Fruit fly (Drosophila melanogaster) whole organism, embryonic: ENCODE measurements around the gene CG12446.
A peak's percentile ranks its signal among the peaks of the same experiment; 100 is the strongest.

Source experiments
- Aef1 ChIP-seq: fragments of 200-800 bp; sonication (Bioruptor generic); IDR thresholded peaks from 3 replicates; pipeline ENCODE4 v1.3.6; 2022; ENCODE audit warnings: missing biosample characterization, missing genetic modification characterization
- Bgb ChIP-seq: fragments of 200-800 bp; sonication (Bioruptor generic); IDR thresholded peaks from 2 replicates; pipeline ENCODE4 v1.3.6; 2022; ENCODE audit warnings: missing biosample characterization, missing genetic modification characterization; ENCODE audit not compliant: partially characterized antibody
- CG10654 ChIP-seq: fragments of 200-800 bp; sonication (Bioruptor generic); optimal IDR thresholded peaks from 2 replicates; lab custom pipeline; 2016; ENCODE audit warnings: missing biosample characterization, missing genetic modification characterization
- CG12104 ChIP-seq: fragments of 200-800 bp; sonication (Bioruptor generic); optimal IDR thresholded peaks from 3 replicates; lab custom pipeline; 2016; ENCODE audit warnings: missing biosample characterization, missing genetic modification characterization
- CG13624 ChIP-seq: fragments of 200-800 bp; sonication (Bioruptor generic); optimal IDR thresholded peaks from 2 replicates; lab custom pipeline; 2016; ENCODE audit warnings: missing biosample characterization, missing genetic modification characterization
- CG14667 ChIP-seq: fragments of 200-800 bp; sonication (Bioruptor generic); IDR thresholded peaks from 2 replicates; pipeline ENCODE4 v1.3.6; 2022; ENCODE audit warnings: missing biosample characterization, missing genetic modification characterization
- CG14860 ChIP-seq: fragments of 200-800 bp; sonication (Bioruptor generic); IDR thresholded peaks from 3 replicates; pipeline ENCODE4 v1.3.6; 2022; ENCODE audit warnings: missing biosample characterization, missing genetic modification characterization; ENCODE audit not compliant: partially characterized antibody
- CG17385 ChIP-seq: fragments of 200-800 bp; sonication (Bioruptor generic); optimal IDR thresholded peaks from 3 replicates; lab custom pipeline; 2018; ENCODE audit warnings: missing biosample characterization, mild to moderate bottlenecking, missing genetic modification characterization
- CG18011 ChIP-seq: fragments of 200-800 bp; sonication (Bioruptor generic); optimal IDR thresholded peaks from 2 replicates; lab custom pipeline; 2017; ENCODE audit warnings: missing biosample characterization, missing genetic modification characterization, mild to moderate bottlenecking, moderate library complexity, missing genotype
- CG31224 ChIP-seq: fragments of 200-800 bp; sonication (Bioruptor generic); IDR thresholded peaks from 2 replicates; pipeline ENCODE4 v1.3.6; 2022; ENCODE audit warnings: missing biosample characterization, missing genetic modification characterization
- CG33213 ChIP-seq: fragments of 200-800 bp; sonication (Bioruptor generic); optimal IDR thresholded peaks from 3 replicates; lab custom pipeline; 2016; ENCODE audit warnings: missing biosample characterization, missing genetic modification characterization
- CG42726 ChIP-seq: fragments of 200-800 bp; sonication (Bioruptor generic); IDR thresholded peaks from 2 replicates; pipeline ENCODE4 v1.3.6; 2022; ENCODE audit warnings: missing biosample characterization, missing genetic modification characterization; ENCODE audit not compliant: partially characterized antibody
- CG4282 ChIP-seq: fragments of 200-800 bp; sonication (Bioruptor generic); optimal IDR thresholded peaks from 2 replicates; lab custom pipeline; 2016; ENCODE audit warnings: missing biosample characterization, missing genetic modification characterization
- CG4707 ChIP-seq: fragments of 200-800 bp; sonication (Bioruptor generic); optimal IDR thresholded peaks from 2 replicates; lab custom pipeline; 2018; ENCODE audit warnings: missing biosample characterization, mild to moderate bottlenecking, missing genetic modification characterization, moderate library complexity
- CG6272 ChIP-seq: fragments of 200-800 bp; sonication (Bioruptor generic); IDR thresholded peaks from 2 replicates; pipeline ENCODE4 v1.3.6; 2022; ENCODE audit warnings: missing biosample characterization, missing genetic modification characterization
- CG6654 ChIP-seq: fragments of 200-800 bp; sonication (Bioruptor generic); optimal IDR thresholded peaks from 2 replicates; lab custom pipeline; 2017; ENCODE audit warnings: missing biosample characterization, mild to moderate bottlenecking, missing genetic modification characterization
- CG6813 ChIP-seq: fragments of 200-800 bp; sonication (Bioruptor generic); optimal IDR thresholded peaks from 2 replicates; lab custom pipeline; 2017; ENCODE audit warnings: missing biosample characterization, missing genetic modification characterization, mild to moderate bottlenecking, moderate library complexity, missing genetic modification reagents
- CG8359 ChIP-seq: fragments of 200-800 bp; sonication (Bioruptor generic); optimal IDR thresholded peaks from 2 replicates; lab custom pipeline; 2017; ENCODE audit warnings: missing biosample characterization, mild to moderate bottlenecking, missing genetic modification characterization, borderline replicate concordance
- CG8388 ChIP-seq: fragments of 200-800 bp; sonication (Bioruptor generic); optimal IDR thresholded peaks from 2 replicates; lab custom pipeline; 2019; ENCODE audit warnings: missing biosample characterization, mild to moderate bottlenecking, missing genetic modification characterization, moderate library complexity
- CG9609 ChIP-seq: fragments of 200-800 bp; sonication (Bioruptor generic); optimal IDR thresholded peaks from 3 replicates; lab custom pipeline; 2016; ENCODE audit warnings: missing biosample characterization, missing genetic modification characterization
- CG9727 ChIP-seq: fragments of 200-800 bp; sonication (Bioruptor generic); optimal IDR thresholded peaks from 3 replicates; lab custom pipeline; 2017; ENCODE audit warnings: missing biosample characterization, mild to moderate bottlenecking, missing genetic modification characterization
- Camta ChIP-seq: fragments of 200-800 bp; sonication (Bioruptor generic); optimal IDR thresholded peaks from 2 replicates; lab custom pipeline; 2016; ENCODE audit warnings: missing biosample characterization, missing genetic modification characterization
- D ChIP-seq, 2 experiments: fragments of 200-800 bp in 1 of 2; fragments of >200 bp in 1 of 2; sonication (Bioruptor generic) in 1 of 2; optimal IDR thresholded peaks; 2 replicates in 1 of 2; 3 replicates in 1 of 2; lab custom pipeline; 2017; ENCODE audit warnings: mild to moderate bottlenecking in 1 of 2, missing biosample characterization in 1 of 2, missing genetic modification characterization in 1 of 2, missing genetic modification reagents in 1 of 2
- Dp ChIP-seq: fragments of 200-800 bp; sonication (Bioruptor generic); optimal IDR thresholded peaks from 2 replicates; lab custom pipeline; 2018; ENCODE audit warnings: missing biosample characterization, mild to moderate bottlenecking, missing genetic modification characterization, moderate library complexity
- Fer2 ChIP-seq: fragments of 200-800 bp; sonication (Bioruptor generic); optimal IDR thresholded peaks from 2 replicates; lab custom pipeline; 2018; ENCODE audit warnings: missing biosample characterization, mild to moderate bottlenecking, missing genetic modification characterization, moderate library complexity
- Fer3 ChIP-seq: fragments of 200-800 bp; sonication (Bioruptor generic); optimal IDR thresholded peaks from 2 replicates; lab custom pipeline; 2018; ENCODE audit warnings: missing biosample characterization, mild to moderate bottlenecking, missing genetic modification characterization, moderate library complexity
- Hsf ChIP-seq: fragments of 200-800 bp; sonication (Bioruptor generic); optimal IDR thresholded peaks from 3 replicates; lab custom pipeline; 2016; ENCODE audit warnings: missing biosample characterization, missing genetic modification characterization
- MTF-1 ChIP-seq: fragments of 200-800 bp; sonication (Bioruptor generic); optimal IDR thresholded peaks from 2 replicates; lab custom pipeline; 2018; ENCODE audit warnings: missing biosample characterization, mild to moderate bottlenecking, missing genetic modification characterization, borderline replicate concordance
- Ptx1 ChIP-seq: fragments of 200-800 bp; sonication (Bioruptor generic); IDR thresholded peaks from 2 replicates; pipeline ENCODE4 v1.3.6; 2022; ENCODE audit warnings: missing biosample characterization, missing genetic modification characterization
- Rx ChIP-seq: fragments of 200-800 bp; sonication (Bioruptor generic); IDR thresholded peaks from 2 replicates; pipeline ENCODE4 v1.3.6; 2022; ENCODE audit warnings: missing biosample characterization, missing genetic modification characterization
- Sry-β ChIP-seq: fragments of 200-800 bp; sonication (Bioruptor generic); optimal IDR thresholded peaks from 2 replicates; lab custom pipeline; 2018; ENCODE audit warnings: missing biosample characterization, mild to moderate bottlenecking, missing genetic modification characterization, moderate library complexity
- Taf1 ChIP-seq: fragments of 200-800 bp; sonication (Bioruptor generic); IDR thresholded peaks from 2 replicates; pipeline ENCODE4 v1.3.6; 2022; ENCODE audit warnings: missing biosample characterization, missing genetic modification characterization
- Xrp1 ChIP-seq: fragments of 200-800 bp; sonication (Bioruptor generic); IDR thresholded peaks from 2 replicates; pipeline ENCODE4 v1.3.6; 2022; ENCODE audit warnings: missing biosample characterization, missing genetic modification characterization
- ase ChIP-seq: fragments of 200-800 bp; sonication (Bioruptor generic); IDR thresholded peaks from 3 replicates; pipeline ENCODE4 v1.3.6; 2022; ENCODE audit warnings: missing biosample characterization, missing genetic modification characterization
- ash1 ChIP-seq: fragments of 200-800 bp; sonication (Bioruptor generic); optimal IDR thresholded peaks from 2 replicates; lab custom pipeline; 2018; ENCODE audit warnings: missing biosample characterization, mild to moderate bottlenecking, missing genetic modification characterization
- az2 ChIP-seq: fragments of 200-800 bp; sonication (Bioruptor generic); optimal IDR thresholded peaks from 3 replicates; lab custom pipeline; 2016; ENCODE audit warnings: missing biosample characterization, missing genetic modification characterization
- bab2 ChIP-seq: fragments of 200-800 bp; sonication (Bioruptor generic); optimal IDR thresholded peaks from 2 replicates; lab custom pipeline; 2016; ENCODE audit warnings: missing biosample characterization, missing genetic modification characterization
- bigmax ChIP-seq: fragments of 200-800 bp; sonication (Bioruptor generic); optimal IDR thresholded peaks from 2 replicates; lab custom pipeline; 2018; ENCODE audit warnings: missing biosample characterization, mild to moderate bottlenecking, missing genetic modification characterization
- cad ChIP-seq: fragments of >200 bp; optimal IDR thresholded peaks from 2 replicates; lab custom pipeline; 2017; ENCODE audit warnings: missing biosample characterization, missing genetic modification characterization
- chm ChIP-seq: fragments of 200-800 bp; sonication (Bioruptor generic); IDR thresholded peaks from 2 replicates; pipeline ENCODE4 v1.3.6; 2022; ENCODE audit warnings: missing biosample characterization, missing genetic modification characterization
- ci ChIP-seq: fragments of 200-800 bp; sonication (Bioruptor generic); IDR thresholded peaks from 3 replicates; pipeline ENCODE4 v1.3.6; 2022; ENCODE audit warnings: missing biosample characterization, missing genetic modification characterization
- ewg ChIP-seq: fragments of 200-800 bp; sonication (Bioruptor generic); optimal IDR thresholded peaks from 3 replicates; lab custom pipeline; 2017; ENCODE audit warnings: mild to moderate bottlenecking, missing biosample characterization, missing genetic modification reagents, missing genetic modification characterization
- h ChIP-seq: fragments of >200 bp; optimal IDR thresholded peaks from 2 replicates; lab custom pipeline; 2017
- hth ChIP-seq: fragments of >200 bp; optimal IDR thresholded peaks from 2 replicates; lab custom pipeline; 2017; ENCODE audit warnings: inconsistent platforms
- odd ChIP-seq: fragments of 200-800 bp; sonication (Bioruptor generic); optimal IDR thresholded peaks from 2 replicates; lab custom pipeline; 2017; ENCODE audit warnings: missing biosample characterization, mild to moderate bottlenecking, missing genetic modification characterization
- pan ChIP-seq, 4 experiments: fragments of >200 bp in 3 of 4; fragments of 200-800 bp in 1 of 4; sonication (Bioruptor generic) in 1 of 4; optimal IDR thresholded peaks in 3 of 4; IDR thresholded peaks in 1 of 4; 2 replicates each; pipeline versions ENCODE4 v1.3.6 to Lab custom; 2017 to 2022; ENCODE audit warnings: missing biosample characterization in 2 of 4, missing genetic modification characterization in 2 of 4, mixed read lengths in 1 of 4
- stc ChIP-seq: fragments of 200-800 bp; sonication (Bioruptor generic); IDR thresholded peaks from 2 replicates; pipeline ENCODE4 v1.3.6; 2022; ENCODE audit warnings: missing biosample characterization, missing genetic modification characterization
- tin ChIP-seq: fragments of 200-800 bp; sonication (Bioruptor generic); optimal IDR thresholded peaks from 3 replicates; lab custom pipeline; 2016; ENCODE audit warnings: missing biosample characterization, missing genetic modification characterization
- unpg ChIP-seq: fragments of 200-800 bp; sonication (Bioruptor generic); optimal IDR thresholded peaks from 3 replicates; lab custom pipeline; 2018; ENCODE audit warnings: missing biosample characterization, mild to moderate bottlenecking, missing genetic modification characterization, moderate library complexity
- vvl ChIP-seq: fragments of 200-800 bp; sonication (Bioruptor generic); IDR thresholded peaks from 2 replicates; pipeline ENCODE4 v1.3.6; 2022; ENCODE audit warnings: missing biosample characterization, missing genetic modification characterization

The CG12446 gene

DNA sequence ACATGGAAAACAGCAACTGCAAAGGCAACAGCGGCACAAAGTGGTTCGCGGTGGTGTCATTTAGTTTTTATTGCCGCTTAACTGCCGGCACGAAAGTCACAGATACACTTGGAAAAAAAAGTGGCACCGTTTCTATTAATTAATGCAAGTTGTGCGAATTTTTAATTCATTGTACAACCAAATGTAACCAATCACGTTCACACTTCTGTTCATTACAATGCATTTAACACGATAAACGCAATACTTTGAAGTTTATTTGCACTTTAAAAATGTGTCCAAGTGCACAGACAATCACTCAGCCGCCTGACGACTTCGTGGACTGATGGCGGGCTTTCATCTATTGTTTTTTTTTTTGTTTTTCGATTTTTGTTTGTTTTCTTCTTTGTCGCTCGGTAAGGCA lies 21.8 kb upstream of the CG12446 start (continued):
- TF ChIP-seq CG12104 (no peak), MTF-1 (GFP tag; lab: Kevin White, UChicago) (no peak), Hsf (GFP tag; lab: Kevin White, UChicago) (peak; percentile 29), az2 (GFP tag; lab: Kevin White, UChicago) (peak; percentile 59), CG8359 (GFP tag; lab: Kevin White, UChicago) (peak; percentile 41), CG9727 (GFP tag; lab: Kevin White, UChicago) (peak; percentile 11), bab2 (GFP tag; lab: Kevin White, UChicago) (peak; percentile 55), stc (GFP tag; lab: Robert Waterston, UW) (peak; percentile 63), CG42726 (GFP tag; lab: Robert Waterston, UW) (no peak), Fer3 (tag; lab: Kevin White, UChicago) (peak; percentile 46), cad (GFP tag; lab: Kevin White, UChicago) (no peak), Ptx1 (GFP tag; lab: Robert Waterston, UW) (peak; percentile 59), CG31224 (no peak), CG18011 (GFP tag; lab: Kevin White, UChicago) (no peak), CG13624 (GFP tag; lab: Kevin White, UChicago) (peak; percentile 9), D (optimal IDR thresholded peaks at IDR 0.05; lab: Kevin White, UChicago) (no peak), D (GFP tag; optimal IDR thresholded peaks at IDR 0.05; lab: Kevin White, UChicago) (peak; percentile 56), CG33213 (GFP tag; lab: Kevin White, UChicago) (peak; percentile 31), ci (peak; percentile 49; the same call in 1 of the 3 replicates), vvl (GFP tag; lab: Robert Waterston, UW) (peak; percentile 64), h (lab: Kevin White, UChicago) (no peak), Rx (GFP tag; lab: Robert Waterston, UW) (peak; percentile 51), Dp (GFP tag; lab: Kevin White, UChicago) (no peak), hth (lab: Kevin White, UChicago) (no peak), ash1 (GFP tag; lab: Kevin White, UChicago) (no peak), Xrp1 (peak; percentile 75), Taf1 (GFP tag; lab: Robert Waterston, UW) (no peak), pan (optimal IDR thresholded peaks at IDR 0.05; lab: Kevin White, UChicago) (no peak), pan (GFP tag; optimal IDR thresholded peaks at IDR 0.05 in 1 of 2, IDR thresholded peaks at IDR 0.05 in 1 of 2) (peak in 1 of 2 experiments; percentile 48), Aef1 (GFP tag; lab: Robert Waterston, UW) (peak; percentile 54), CG14860 (GFP tag; lab: Robert Waterston, UW) (no peak), CG6272 (no peak), unpg (GFP tag; lab: Kevin White, UChicago) (peak; percentile 68), CG17385 (peak; percentile 34), Fer2 (tag; lab: Kevin White, UChicago) (no peak), CG8388 (GFP tag; lab: Kevin White, UChicago) (peak; percentile 49), CG6813 (GFP tag; lab: Kevin White, UChicago) (peak; percentile 31), CG9609 (GFP tag; lab: Kevin White, UChicago) (peak; percentile 38), ase (GFP tag; lab: Robert Waterston, UW) (0 out of 3 replicates have a peak, but pooled peaks have one; percentile 23), odd (GFP tag; lab: Kevin White, UChicago) (peak; percentile 2), CG4707 (peak; percentile 20), ewg (peak; percentile 39), tin (GFP tag; lab: Kevin White, UChicago) (peak; percentile 57), Camta (peak; percentile 35), CG6654 (peak; percentile 6), CG10654 (GFP tag; lab: Kevin White, UChicago) (peak; percentile 22), chm (GFP tag; lab: Robert Waterston, UW) (no peak), Sry-β (no peak), bigmax (no peak), CG4282 (GFP tag; lab: Kevin White, UChicago) (no peak), CG14667 (GFP tag; lab: Robert Waterston, UW) (peak; percentile 29; the same call in 1 of the 2 replicates), Bgb (GFP tag; lab: Robert Waterston, UW) (no peak)
